Fruit fly (Drosophila melanogaster): ENCODE results near the gene Nedd8.

Nedd8 gene

DNA sequence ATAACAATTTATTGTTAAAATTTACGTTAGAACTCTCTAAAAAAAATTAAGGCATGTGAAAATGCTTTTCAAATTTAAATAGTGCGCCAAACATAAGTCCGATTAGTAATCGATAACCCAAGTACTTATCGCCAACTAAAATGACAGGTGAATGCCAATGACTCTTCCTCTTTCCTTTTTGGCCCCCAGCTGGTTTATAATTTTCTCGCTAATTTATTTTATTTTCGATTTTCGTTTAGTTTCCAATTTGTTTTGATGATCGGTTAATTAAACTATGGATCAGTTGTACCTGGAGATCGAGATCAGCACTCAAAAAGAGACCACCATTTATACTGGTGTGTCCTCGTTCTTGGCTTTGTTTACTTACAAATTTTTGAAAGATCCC lies 2.9 kb downstream of the Nedd8 start, which contains the start of gene CG10428 (continued):
- TF ChIP-seq bbx (GFP tag; IDR thresholded peaks at IDR 0.05; ENCODE audit: partially characterized antibody) (peak; percentile 67), CG10267 (tag; optimal IDR thresholded peaks at IDR 0.05) (no peak), CG16863 (GFP tag; optimal IDR thresholded peaks at IDR 0.05) (no peak), CG32772 (GFP tag; IDR thresholded peaks at IDR 0.05) (no peak), Dek (tag; optimal IDR thresholded peaks at IDR 0.05) (no peak), Sox100B (GFP tag; optimal IDR thresholded peaks at IDR 0.05) (no peak), CG12391 (tag; optimal IDR thresholded peaks at IDR 0.05) (no peak), sens (GFP tag) (no peak), wek (GFP tag; optimal IDR thresholded peaks at IDR 0.05) (no peak), CG3407 (GFP tag; optimal IDR thresholded peaks at IDR 0.05) (no peak), Med (GFP tag) (no peak), YL-1 (GFP tag; optimal IDR thresholded peaks at IDR 0.05) (no peak), lilli (GFP tag; optimal IDR thresholded peaks at IDR 0.05) (no peak), sens-2 (GFP tag; IDR thresholded peaks at IDR 0.05) (no peak), Dref (GFP tag; IDR thresholded peaks at IDR 0.05) (peak; percentile 93), crp (GFP tag; optimal IDR thresholded peaks at IDR 0.05) (peak in 1 of 2 experiments; percentile 84), bigmax (GFP tag; optimal IDR thresholded peaks at IDR 0.05) (no peak), CG10654 (GFP tag; optimal IDR thresholded peaks at IDR 0.05) (no peak), CG16815 (GFP tag; optimal IDR thresholded peaks at IDR 0.05) (no peak), trem (tag; optimal IDR thresholded peaks at IDR 0.05) (peak; percentile 46), mirr (GFP tag; optimal IDR thresholded peaks at IDR 0.05) (no peak)

DNA sequence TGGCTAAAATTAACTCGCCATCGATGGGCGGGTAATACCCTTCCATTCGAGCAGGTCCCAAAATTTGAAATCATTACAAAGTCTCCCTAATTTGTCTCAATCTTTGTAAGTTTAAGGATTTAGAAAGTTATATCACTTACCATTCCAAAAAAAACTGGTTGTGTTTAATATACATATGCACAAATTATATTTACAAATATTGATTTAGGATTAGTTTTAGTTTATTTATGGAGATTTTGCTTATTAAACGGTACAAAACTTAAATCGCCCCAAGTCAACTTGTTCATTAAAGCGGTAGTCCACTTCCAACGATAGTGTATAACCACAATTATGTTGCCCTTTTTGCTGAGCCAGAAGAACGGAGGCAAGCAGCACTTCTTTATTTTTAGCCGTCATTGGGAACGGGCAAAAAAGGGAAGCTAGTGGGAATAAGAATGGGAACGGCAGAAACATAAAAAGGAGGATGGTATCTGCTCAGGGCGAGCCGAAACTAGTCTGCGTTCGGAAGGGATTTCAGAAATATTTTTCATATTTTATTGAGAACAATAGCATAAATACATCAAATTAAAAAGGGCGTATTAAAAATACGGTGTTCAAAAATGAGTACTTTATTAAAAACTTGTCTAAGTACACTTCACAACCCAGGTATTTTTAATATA lies 3.4 kb downstream of the Nedd8 start:
- peak; percentile 18 for TF ChIP-seq CG18764 (GFP tag; optimal IDR thresholded peaks at IDR 0.05)
- TF ChIP-seq pan (optimal IDR thresholded peaks at IDR 0.05): no peak
- TF ChIP-seq pan (GFP tag; optimal IDR thresholded peaks at IDR 0.05 in 1 of 2, IDR thresholded peaks at IDR 0.05 in 1 of 2): peak in 1 of 2 experiments; percentile 36
- peak; percentile 74 for TF ChIP-seq CG14710 (tag; optimal IDR thresholded peaks at IDR 0.05)
- TF ChIP-seq CkIIα-i1 (GFP tag; IDR thresholded peaks at IDR 0.05): no peak
- TF ChIP-seq gfzf (GFP tag; optimal IDR thresholded peaks at IDR 0.05): no peak
- TF ChIP-seq Jarid2 (GFP tag; optimal IDR thresholded peaks at IDR 0.05): no peak
- TF ChIP-seq CG3995 (GFP tag; optimal IDR thresholded peaks at IDR 0.05): no peak
- TF ChIP-seq Awh (GFP tag; IDR thresholded peaks at IDR 0.05): no peak; the same call in 1 of the 2 replicates
- peak; percentile 33 for TF ChIP-seq CG10654 (GFP tag; optimal IDR thresholded peaks at IDR 0.05)
- TF ChIP-seq Xbp1 (GFP tag; optimal IDR thresholded peaks at IDR 0.05): peak; percentile 56
- 0 out of 2 replicates have a peak, but pooled peaks have one; percentile 24 for TF ChIP-seq E2f1 (GFP tag; IDR thresholded peaks at IDR 0.05)
- TF ChIP-seq Abd-B (GFP tag; optimal IDR thresholded peaks at IDR 0.05): peak; percentile 47
- TF ChIP-seq tap (tag; optimal IDR thresholded peaks at IDR 0.05): peak; percentile 62
- no peak for TF ChIP-seq Scr (GFP tag; IDR thresholded peaks at IDR 0.05; ENCODE audit: partially characterized antibody)
- TF ChIP-seq BtbVII (GFP tag; optimal IDR thresholded peaks at IDR 0.05): peak; percentile 31
- no peak for TF ChIP-seq Myb (GFP tag; optimal IDR thresholded peaks at IDR 0.05)
- TF ChIP-seq nom (GFP tag; optimal IDR thresholded peaks at IDR 0.05): peak; percentile 52
- TF ChIP-seq CG8944 (GFP tag; optimal IDR thresholded peaks at IDR 0.05): no peak
- peak; percentile 19; the same call in 1 of the 2 replicates for TF ChIP-seq ranshi (GFP tag; IDR thresholded peaks at IDR 0.05)
- no peak for TF ChIP-seq CG1024 (GFP tag; IDR thresholded peaks at IDR 0.05)
- TF ChIP-seq Hand (GFP tag; optimal IDR thresholded peaks at IDR 0.05): peak; percentile 46
- TF ChIP-seq mirr (GFP tag; optimal IDR thresholded peaks at IDR 0.05): no peak
- no peak for TF ChIP-seq D (optimal IDR thresholded peaks at IDR 0.05)
- peak; percentile 79 for TF ChIP-seq D (GFP tag; optimal IDR thresholded peaks at IDR 0.05)
- peak; percentile 75 for TF ChIP-seq CG7839 (tag; optimal IDR thresholded peaks at IDR 0.05)
- peak; percentile 44 for TF ChIP-seq CG12659 (GFP tag; optimal IDR thresholded peaks at IDR 0.05)
- peak; percentile 80 for TF ChIP-seq CoRest (tag; optimal IDR thresholded peaks at IDR 0.05)
- peak; percentile 80 for TF ChIP-seq gcm (GFP tag; optimal IDR thresholded peaks at IDR 0.05)
- peak; percentile 10 for TF ChIP-seq CG7987 (GFP tag; optimal IDR thresholded peaks at IDR 0.05)

Measured in whole organism, embryonic.